Fruit fly (Drosophila melanogaster): ENCODE measurements around the gene CG34269.

The CG34269 gene

dm6 chr3L:507576-508322 is 20.4 kb upstream of the CG34269 start (continued):
- TF ChIP-seq esn (GFP tag; optimal IDR thresholded peaks at IDR 0.05): no peak
- TF ChIP-seq CG11762 (GFP tag; optimal IDR thresholded peaks at IDR 0.05; ENCODE audit: insufficient read depth): no peak
- TF ChIP-seq svp (GFP tag): no peak
- no peak for TF ChIP-seq CG9139 (GFP tag; optimal IDR thresholded peaks at IDR 0.05)
- TF ChIP-seq CG3919 (GFP tag; optimal IDR thresholded peaks at IDR 0.05): no peak
- peak; percentile 50; the same call in 1 of the 3 replicates for TF ChIP-seq eg (GFP tag; IDR thresholded peaks at IDR 0.05)
- peak; percentile 19 for TF ChIP-seq pdm3 (GFP tag; optimal IDR thresholded peaks at IDR 0.05)
- no peak for TF ChIP-seq CG7368 (GFP tag; optimal IDR thresholded peaks at IDR 0.05)
- no peak for TF ChIP-seq CG11902 (GFP tag; optimal IDR thresholded peaks at IDR 0.05)
- TF ChIP-seq Blimp-1 (GFP tag; optimal IDR thresholded peaks at IDR 0.05): no peak
- TF ChIP-seq fd59A (GFP tag; optimal IDR thresholded peaks at IDR 0.05): no peak
- TF ChIP-seq CG8119 (GFP tag; IDR thresholded peaks at IDR 0.05): peak; percentile 40; the same call in 2 of the 3 replicates
- TF ChIP-seq Ets96B (tag; optimal IDR thresholded peaks at IDR 0.05): no peak
- no peak for TF ChIP-seq net (GFP tag; optimal IDR thresholded peaks at IDR 0.05)
- no peak for TF ChIP-seq Sox14 (GFP tag; optimal IDR thresholded peaks at IDR 0.05)
- peak; percentile 18 for TF ChIP-seq CG4318 (GFP tag; optimal IDR thresholded peaks at IDR 0.05)
- peak; percentile 17 for TF ChIP-seq CG10631 (GFP tag; optimal IDR thresholded peaks at IDR 0.05)
- TF ChIP-seq Ets21C (GFP tag; optimal IDR thresholded peaks at IDR 0.05): no peak
- TF ChIP-seq salr (GFP tag; optimal IDR thresholded peaks at IDR 0.05): peak in 1 of 2 experiments; percentile 0
- TF ChIP-seq dac (GFP tag; optimal IDR thresholded peaks at IDR 0.05): no peak
- peak; percentile 25 for TF ChIP-seq CG6276 (GFP tag; optimal IDR thresholded peaks at IDR 0.05)

- TF ChIP-seq Hr4 (GFP tag; optimal IDR thresholded peaks at IDR 0.05) (no peak), CG15336 (GFP tag; IDR thresholded peaks at IDR 0.05) (no peak), CG8632 (GFP tag; optimal IDR thresholded peaks at IDR 0.05) (no peak), spab (GFP tag; optimal IDR thresholded peaks at IDR 0.05) (no peak), CG31627 (GFP tag; optimal IDR thresholded peaks at IDR 0.05) (no peak), achi (GFP tag; optimal IDR thresholded peaks at IDR 0.05) (no peak), CG4318 (GFP tag; optimal IDR thresholded peaks at IDR 0.05) (no peak), vri (GFP tag; optimal IDR thresholded peaks at IDR 0.05) (peak; percentile 57), esn (GFP tag; optimal IDR thresholded peaks at IDR 0.05) (no peak), CG8319 (GFP tag; optimal IDR thresholded peaks at IDR 0.05) (peak; percentile 18), CG34406 (GFP tag; optimal IDR thresholded peaks at IDR 0.05) (no peak), pdm3 (GFP tag; optimal IDR thresholded peaks at IDR 0.05) (no peak), net (GFP tag; optimal IDR thresholded peaks at IDR 0.05) (no peak), CG9139 (GFP tag; optimal IDR thresholded peaks at IDR 0.05) (no peak), dac (GFP tag; optimal IDR thresholded peaks at IDR 0.05) (no peak), CG6163 (GFP tag; IDR thresholded peaks at IDR 0.05) (peak; percentile 48; the same call in 1 of the 3 replicates), Sox15 (GFP tag; optimal IDR thresholded peaks at IDR 0.05) (no peak), Eip78C (GFP tag) (peak; percentile 57), OdsH (GFP tag; optimal IDR thresholded peaks at IDR 0.05) (no peak), Blimp-1 (GFP tag; optimal IDR thresholded peaks at IDR 0.05) (peak; percentile 82), cyc (GFP tag; optimal IDR thresholded peaks at IDR 0.05) (no peak), Gug (GFP tag; IDR thresholded peaks at IDR 0.05) (no peak), CG10669 (GFP tag; optimal IDR thresholded peaks at IDR 0.05) (no peak), eg (GFP tag; IDR thresholded peaks at IDR 0.05) (no peak), Ets96B (tag; optimal IDR thresholded peaks at IDR 0.05) (no peak), Sox102F (GFP tag; optimal IDR thresholded peaks at IDR 0.05) (peak; percentile 21), CG3032 (tag; optimal IDR thresholded peaks at IDR 0.05) (no peak), lz (GFP tag; optimal IDR thresholded peaks at IDR 0.05) (no peak), CG11762 (GFP tag; optimal IDR thresholded peaks at IDR 0.05; ENCODE audit: insufficient read depth) (no peak), salr (GFP tag; optimal IDR thresholded peaks at IDR 0.05) (no peak), fd59A (GFP tag; optimal IDR thresholded peaks at IDR 0.05) (no peak), Lpt (GFP tag; optimal IDR thresholded peaks at IDR 0.05) (no peak), fd85E (GFP tag; optimal IDR thresholded peaks at IDR 0.05) (no peak), svp (GFP tag) (peak; percentile 49), Hr38 (GFP tag; optimal IDR thresholded peaks at IDR 0.05) (no peak), fkh (GFP tag; optimal IDR thresholded peaks at IDR 0.05) (peak; percentile 65), topi (GFP tag; optimal IDR thresholded peaks at IDR 0.05) (no peak), dsx (GFP tag; optimal IDR thresholded peaks at IDR 0.05; ENCODE audit: poor library complexity, severe bottlenecking) (peak; percentile 8)
These were observed 17.3 kb upstream of the CG34269 start for dm6 chr3L:510823-511227.

Measured in whole organism, prepupa.